Worm (Caenorhabditis elegans) whole organism, L3 larva: ENCODE measurements around the gene srd-19.

ENCODE experiments used
- aly-2 ChIP-seq: fragments of 150-350 bp; optimal IDR thresholded peaks from 2 replicates; lab custom pipeline; 2014; ENCODE audit warnings: missing biosample characterization, missing genetic modification characterization
- ceh-82 ChIP-seq: fragments of 150-350 bp; optimal IDR thresholded peaks from 2 replicates; lab custom pipeline; 2014; ENCODE audit warnings: missing biosample characterization, missing genetic modification characterization
- ceh-9 ChIP-seq: sonication (generic microtip); optimal IDR thresholded peaks from 2 replicates; lab custom pipeline; 2018; ENCODE audit warnings: missing biosample characterization, missing genetic modification characterization
- elt-3 ChIP-seq, 3 experiments: fragments of 150-350 bp in 1 of 3; sonication (generic microtip) in 2 of 3; optimal IDR thresholded peaks; 2 replicates in 2 of 3; 4 replicates in 1 of 3; lab custom pipeline; 2014 to 2017; ENCODE audit warnings: missing biosample characterization in 3 of 3, missing genetic modification characterization in 3 of 3
- fkh-10 ChIP-seq: sonication (generic microtip); optimal IDR thresholded peaks from 2 replicates; lab custom pipeline; 2017; ENCODE audit warnings: missing biosample characterization, missing genetic modification reagents, missing genetic modification characterization
- mml-1 ChIP-seq: fragments of 150-350 bp; sonication (generic microtip); optimal IDR thresholded peaks from 3 replicates; lab custom pipeline; 2014; ENCODE audit warnings: missing biosample characterization, missing genetic modification characterization
- nhr-237 ChIP-seq: fragments of 150-350 bp; optimal IDR thresholded peaks from 2 replicates; lab custom pipeline; 2014; ENCODE audit warnings: missing biosample characterization, missing genetic modification characterization
- pha-4 ChIP-seq: fragments of 150-350 bp; optimal IDR thresholded peaks from 2 replicates; lab custom pipeline; 2014; ENCODE audit warnings: missing biosample characterization, missing genetic modification reagents, missing genetic modification characterization
- pqm-1 ChIP-seq: fragments of 150-350 bp; optimal IDR thresholded peaks from 2 replicates; lab custom pipeline; 2017; ENCODE audit warnings: missing biosample characterization, missing genetic modification characterization, inconsistent platforms
- skn-1 ChIP-seq: fragments of 150-350 bp; optimal IDR thresholded peaks from 2 replicates; lab custom pipeline; 2014; ENCODE audit warnings: missing biosample characterization, missing genetic modification characterization
- unc-62 ChIP-seq: fragments of 150-350 bp; sonication (generic microtip); optimal IDR thresholded peaks from 4 replicates; lab custom pipeline; 2014; ENCODE audit warnings: missing biosample characterization, missing genetic modification reagents, missing genetic modification characterization
- zag-1 ChIP-seq: fragments of 150-350 bp; optimal IDR thresholded peaks from 2 replicates; lab custom pipeline; 2014; ENCODE audit warnings: missing biosample characterization, missing genetic modification characterization
- ztf-11 ChIP-seq: fragments of 150-350 bp; optimal IDR thresholded peaks from 2 replicates; lab custom pipeline; 2014; ENCODE audit warnings: missing biosample characterization, missing genetic modification characterization

DNA sequence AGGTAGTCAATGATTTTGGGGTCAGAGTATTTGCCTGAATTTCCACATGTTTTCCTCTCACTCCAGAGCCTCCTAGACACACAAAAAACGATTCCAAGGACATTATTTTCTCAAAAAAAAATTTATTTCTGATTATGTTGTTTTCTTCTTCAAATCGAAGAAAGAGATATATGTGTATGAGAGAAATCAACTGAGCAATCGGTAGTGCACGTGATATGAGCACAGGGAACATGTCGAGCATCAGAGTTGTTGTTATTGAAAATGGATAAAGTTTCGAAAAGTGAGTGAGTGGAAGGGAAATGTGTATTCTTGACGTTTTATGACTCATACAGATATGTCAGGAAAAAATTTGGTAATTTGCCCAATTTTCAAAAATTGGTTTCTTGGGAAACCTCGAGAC lies 43.5 kb upstream of the srd-19 start:
- TF ChIP-seq ztf-11 (tag; lab: Kevin White, UChicago) (no peak), skn-1 (tag; lab: Kevin White, UChicago) (no peak), nhr-237 (tag; lab: Kevin White, UChicago) (no peak), mml-1 (tag; lab: Kevin White, UChicago) (no peak), ceh-9 (tag; lab: Kevin White, UChicago) (no peak), pha-4 (tag; lab: Kevin White, UChicago) (no peak), aly-2 (no peak), ceh-82 (tag; lab: Kevin White, UChicago) (no peak), elt-3 (tag; optimal IDR thresholded peaks at IDR 0.05; lab: Kevin White, UChicago) (no peak), pqm-1 (tag; lab: Kevin White, UChicago) (no peak), fkh-10 (GFP tag; lab: Kevin White, UChicago) (no peak), zag-1 (no peak), unc-62 (GFP tag; lab: Kevin White, UChicago) (no peak)
